Worm (Caenorhabditis elegans): ENCODE data around the gene fbxc-33.

ce11 chrII:960218-960617 is 46.7 kb downstream of the fbxc-33 start, which contains the start of the genes C32B5.18 and C32B5.7:
- TF ChIP-seq R02D3.7 (tag; optimal IDR thresholded peaks at IDR 0.05) (no peak), zag-1 (tag; optimal IDR thresholded peaks at IDR 0.05) (no peak), egl-27 (tag; optimal IDR thresholded peaks at IDR 0.05) (no peak), nhr-77 (tag; optimal IDR thresholded peaks at IDR 0.05) (no peak), elt-1 (tag; optimal IDR thresholded peaks at IDR 0.05) (no peak), ztf-4 (tag; optimal IDR thresholded peaks at IDR 0.05) (no peak), ZK546.5 (tag; optimal IDR thresholded peaks at IDR 0.05) (no peak)
